Fruit fly (Drosophila melanogaster) whole organism, adult: Measurements from ENCODE around the gene PrBP.

Experiments
- CG11617 ChIP-seq: fragments of 200-800 bp; sonication (Bioruptor generic); optimal IDR thresholded peaks from 2 replicates; lab custom pipeline; 2017; ENCODE audit warnings: mild to moderate bottlenecking, missing biosample characterization, missing genetic modification reagents, missing genetic modification characterization
- CG12768 ChIP-seq: fragments of 200-800 bp; sonication (Bioruptor generic); optimal IDR thresholded peaks from 2 replicates; lab custom pipeline; 2017; ENCODE audit warnings: missing biosample characterization, missing genetic modification characterization, mild to moderate bottlenecking, moderate library complexity, missing genetic modification reagents
- CG14711 ChIP-seq: fragments of 200-800 bp; sonication (Bioruptor generic); optimal IDR thresholded peaks from 2 replicates; lab custom pipeline; 2018; ENCODE audit warnings: missing biosample characterization, mild to moderate bottlenecking, missing genetic modification characterization, moderate library complexity
- CG1620 ChIP-seq: fragments of 200-800 bp; sonication (Bioruptor generic); optimal IDR thresholded peaks from 2 replicates; lab custom pipeline; 2016; ENCODE audit warnings: missing biosample characterization, missing genetic modification characterization
- CG33017 ChIP-seq: fragments of 200-800 bp; sonication (Bioruptor generic); optimal IDR thresholded peaks from 2 replicates; lab custom pipeline; 2018; ENCODE audit warnings: missing biosample characterization, mild to moderate bottlenecking, missing genetic modification characterization, moderate library complexity
- CG5204 ChIP-seq: fragments of 200-800 bp; sonication (Bioruptor generic); optimal IDR thresholded peaks from 2 replicates; lab custom pipeline; 2016; ENCODE audit warnings: missing biosample characterization, missing genetic modification characterization
- CG7045 ChIP-seq: fragments of 200-800 bp; sonication (Bioruptor generic); optimal IDR thresholded peaks from 2 replicates; lab custom pipeline; 2017; ENCODE audit warnings: missing biosample characterization, mild to moderate bottlenecking, missing genetic modification characterization
- CG7101 ChIP-seq: fragments of 200-800 bp; sonication (Bioruptor generic); optimal IDR thresholded peaks from 2 replicates; lab custom pipeline; 2018; ENCODE audit warnings: missing biosample characterization, mild to moderate bottlenecking, missing genetic modification characterization, moderate library complexity
- Clk ChIP-seq: fragments of 200-800 bp; sonication (Bioruptor generic); optimal IDR thresholded peaks from 2 replicates; lab custom pipeline; 2017; ENCODE audit warnings: missing biosample characterization, missing genetic modification characterization
- Crg-1 ChIP-seq: fragments of 200-800 bp; sonication (Bioruptor generic); optimal IDR thresholded peaks from 2 replicates; lab custom pipeline; 2016; ENCODE audit warnings: missing biosample characterization, missing genetic modification characterization
- Hr96 ChIP-seq: fragments of 200-800 bp; sonication (Bioruptor generic); optimal IDR thresholded peaks from 2 replicates; lab custom pipeline; 2016; ENCODE audit warnings: missing biosample characterization, missing genetic modification characterization
- Mnt ChIP-seq: fragments of 200-800 bp; sonication (Bioruptor generic); optimal IDR thresholded peaks from 2 replicates; lab custom pipeline; 2016; ENCODE audit warnings: missing biosample characterization, mild to moderate bottlenecking, missing genetic modification characterization
- bab1 ChIP-seq: fragments of 200-800 bp; sonication (Bioruptor generic); optimal IDR thresholded peaks from 3 replicates; lab custom pipeline; 2019; ENCODE audit warnings: missing biosample characterization, mild to moderate bottlenecking, missing genetic modification characterization, moderate library complexity
- cic ChIP-seq: fragments of 200-800 bp; sonication (Bioruptor generic); optimal IDR thresholded peaks from 2 replicates; lab custom pipeline; 2017; ENCODE audit warnings: missing biosample characterization, mild to moderate bottlenecking, missing genetic modification characterization, moderate library complexity
- cnc ChIP-seq, 2 experiments: fragments of >200 bp; optimal IDR thresholded peaks; 2 replicates each; lab custom pipeline; 2017
- kay ChIP-seq: fragments of 200-800 bp; sonication (Bioruptor generic); peaks from one replicate; lab custom pipeline; 2016; ENCODE audit warnings: missing biosample characterization, missing genetic modification characterization, borderline replicate concordance
- ovo ChIP-seq: fragments of 200-800 bp; sonication (Bioruptor generic); optimal IDR thresholded peaks from 2 replicates; lab custom pipeline; 2016; ENCODE audit warnings: missing biosample characterization, missing genetic modification characterization
- pad ChIP-seq: fragments of 200-800 bp; sonication (Bioruptor generic); optimal IDR thresholded peaks from 3 replicates; lab custom pipeline; 2017; ENCODE audit warnings: missing biosample characterization, missing genetic modification characterization, mild to moderate bottlenecking, moderate library complexity, missing genetic modification reagents
- tj ChIP-seq: fragments of 200-800 bp; sonication (Bioruptor generic); optimal IDR thresholded peaks from 3 replicates; lab custom pipeline; 2017; ENCODE audit warnings: missing biosample characterization, mild to moderate bottlenecking, missing genetic modification characterization, moderate library complexity
- toe ChIP-seq: fragments of 200-800 bp; sonication (Bioruptor generic); optimal IDR thresholded peaks from 2 replicates; lab custom pipeline; 2016; ENCODE audit warnings: missing biosample characterization, missing genetic modification characterization

The PrBP gene

DNA sequence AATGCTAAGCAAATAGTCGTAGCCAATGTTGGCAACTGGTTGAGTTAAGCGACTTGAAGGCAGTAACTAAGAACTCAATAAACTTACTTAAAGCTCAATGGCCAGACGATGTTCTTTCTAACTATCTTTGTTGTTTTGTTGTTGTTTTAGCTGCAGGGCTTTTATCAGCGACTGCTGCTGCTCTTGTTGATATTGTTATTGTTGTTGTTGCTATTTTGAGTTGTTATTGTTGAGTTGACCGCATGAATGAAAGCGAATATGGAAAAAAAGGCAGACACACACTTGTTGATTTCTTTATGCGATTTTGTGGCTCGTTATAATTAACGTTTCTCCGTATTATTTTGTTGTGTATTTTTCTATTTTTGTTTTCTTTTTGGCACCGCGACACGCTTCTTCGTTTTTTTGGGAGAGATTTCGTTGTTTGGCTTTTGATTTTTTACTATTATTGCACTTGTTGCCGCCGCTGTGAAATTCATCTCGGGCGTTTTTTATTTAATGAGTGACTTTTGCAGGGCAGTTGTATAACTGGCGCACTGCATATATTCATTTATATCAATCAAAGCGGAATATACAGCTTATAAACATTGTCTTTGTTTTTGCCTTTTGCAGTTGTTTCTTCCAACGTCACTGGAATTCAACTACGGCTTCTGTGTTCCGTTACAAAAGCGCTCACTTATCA is 22.8 kb upstream of the PrBP start:
- TF ChIP-seq pad (GFP tag; lab: Kevin White, UChicago) (no peak), cic (GFP tag; lab: Kevin White, UChicago) (peak; percentile 97)

DNA sequence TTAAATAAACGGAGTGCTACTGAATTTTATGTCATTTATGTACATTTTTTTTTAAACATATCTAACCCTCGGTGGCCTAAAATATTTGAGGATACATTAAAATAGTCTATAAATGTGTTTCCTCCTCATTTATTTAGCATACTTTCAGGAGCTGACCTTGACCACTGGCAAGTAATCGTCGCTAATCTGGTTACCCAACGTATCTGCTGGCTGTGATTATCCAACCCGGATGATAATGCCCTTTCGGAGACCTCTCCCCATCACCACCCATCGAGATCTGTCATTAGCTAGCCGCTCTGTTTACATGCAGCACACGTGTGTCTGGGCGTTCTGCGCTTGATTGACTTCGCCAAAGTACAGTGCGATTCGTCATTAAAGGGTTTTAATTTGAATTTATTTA is 21.8 kb upstream of the PrBP start:
- no peak for TF ChIP-seq tj
- TF ChIP-seq ovo (GFP tag; lab: Kevin White, UChicago), result peak; percentile 40
- TF ChIP-seq CG33017, result peak; percentile 19
- TF ChIP-seq cnc (optimal IDR thresholded peaks at IDR 0.05; lab: Kevin White, UChicago), result peak in 1 of 2 experiments; percentile 29
- TF ChIP-seq CG5204, result no peak
- no peak for TF ChIP-seq CG7045
- peak; percentile 35 for TF ChIP-seq toe
- no peak for TF ChIP-seq bab1 (GFP tag; lab: Kevin White, UChicago)
- TF ChIP-seq Crg-1, result no peak
- no peak for TF ChIP-seq CG1620 (GFP tag; lab: Kevin White, UChicago)
- TF ChIP-seq Hr96 (GFP tag; lab: Kevin White, UChicago), result no peak
- TF ChIP-seq pad (GFP tag; lab: Kevin White, UChicago), result no peak
- TF ChIP-seq CG12768 (GFP tag; lab: Kevin White, UChicago), result peak; percentile 29
- TF ChIP-seq kay (GFP tag; lab: Kevin White, UChicago), result no peak
- no peak for TF ChIP-seq CG7101 (tag; lab: Kevin White, UChicago)
- TF ChIP-seq CG14711 (tag; lab: Kevin White, UChicago), result no peak
- no peak for TF ChIP-seq CG11617
- no peak for TF ChIP-seq Clk
- peak; percentile 23 for TF ChIP-seq cic (GFP tag; lab: Kevin White, UChicago)
- peak; percentile 65 for TF ChIP-seq Mnt

dm6 chr2L:8704648-8705622 is 19.2 kb upstream of the PrBP start, which contains the start of gene CatB:
Gene CatB (plus strand): TSS chr2L:8705572.
- TF ChIP-seq CG33017 (peak; percentile 27), CG14711 (tag; lab: Kevin White, UChicago) (no peak), toe (no peak), CG5204 (peak; percentile 9), ovo (GFP tag; lab: Kevin White, UChicago) (peak; percentile 23), Hr96 (GFP tag; lab: Kevin White, UChicago) (peak; percentile 17), CG12768 (GFP tag; lab: Kevin White, UChicago) (no peak), kay (GFP tag; lab: Kevin White, UChicago) (peak; percentile 69), cic (GFP tag; lab: Kevin White, UChicago) (peak; percentile 89), Mnt (peak; percentile 16), tj (peak; percentile 43), CG7101 (tag; lab: Kevin White, UChicago) (peak; percentile 4), CG7045 (no peak)

DNA sequence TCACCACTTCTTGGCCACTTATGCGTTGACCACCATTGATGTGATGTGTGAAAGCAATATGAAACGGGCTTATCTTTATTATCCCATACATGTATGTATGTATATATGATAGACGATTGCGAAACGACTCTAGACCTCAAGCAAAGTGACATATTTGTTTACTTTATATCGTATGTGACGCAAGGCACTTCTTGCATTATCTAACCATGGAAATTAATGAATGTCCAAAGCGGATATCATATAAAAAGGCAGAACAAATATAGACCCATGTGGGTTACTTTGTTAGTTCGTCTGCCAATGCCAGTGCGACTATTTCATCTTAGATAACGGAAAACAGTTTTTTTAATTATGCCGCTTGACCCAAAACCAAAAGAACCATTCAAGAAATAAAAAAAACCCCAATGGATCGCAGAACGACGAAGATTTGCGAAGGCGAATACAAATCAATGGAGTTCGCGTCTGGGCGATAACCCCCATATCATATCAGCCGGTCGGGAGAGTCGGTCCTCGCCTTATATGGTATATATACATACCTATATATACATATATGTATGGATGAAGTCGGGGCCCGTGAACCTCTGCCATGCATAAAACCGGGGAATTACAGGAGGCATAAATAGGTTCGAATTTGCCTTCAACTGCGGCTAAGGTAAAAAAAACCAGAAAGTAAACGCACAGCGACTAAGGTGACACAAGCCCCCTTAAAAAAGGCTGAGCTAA is 17.3 kb upstream of the PrBP start:
- TF ChIP-seq CG11617 (no peak), Hr96 (GFP tag; lab: Kevin White, UChicago) (no peak), kay (GFP tag; lab: Kevin White, UChicago) (no peak), cic (GFP tag; lab: Kevin White, UChicago) (no peak), Mnt (no peak), tj (no peak), toe (no peak), CG33017 (no peak), Crg-1 (no peak)

DNA sequence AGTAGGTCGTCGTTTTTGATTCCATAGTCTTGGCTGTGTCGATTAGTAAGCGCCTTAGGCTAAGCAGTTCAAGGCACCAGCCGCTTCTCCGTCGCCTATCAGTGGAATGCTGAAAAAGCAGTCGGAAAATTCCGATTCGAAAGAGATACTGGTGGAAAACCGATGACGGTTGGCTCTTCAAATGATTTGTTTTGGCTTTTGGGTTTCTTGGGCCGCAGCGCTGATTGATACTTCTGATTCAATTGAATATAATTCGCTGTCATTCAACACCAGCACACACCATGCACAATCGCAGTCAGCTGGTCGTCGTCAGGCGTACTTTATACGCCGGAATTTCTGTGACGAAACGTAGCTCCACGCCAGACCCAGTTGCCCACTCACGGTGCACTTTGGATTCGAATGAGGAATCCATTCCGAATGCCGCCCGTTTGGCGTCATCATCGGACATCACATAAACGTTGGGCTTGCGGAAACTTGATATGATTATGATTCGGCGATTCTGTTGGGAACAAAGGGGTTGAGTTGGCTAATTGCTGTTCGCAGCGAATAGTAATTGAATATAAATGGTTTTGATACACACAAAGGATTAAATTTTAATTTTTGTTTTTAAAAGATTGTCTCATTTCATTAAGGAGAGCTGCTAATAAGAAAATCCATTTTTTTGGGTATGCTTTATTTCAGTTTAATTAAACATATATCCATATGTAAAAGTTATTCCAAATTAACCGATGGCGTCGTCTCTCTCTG is 15.3 kb upstream of the PrBP start:
- TF ChIP-seq tj (peak; percentile 84), kay (GFP tag; lab: Kevin White, UChicago) (peak; percentile 74), CG12768 (GFP tag; lab: Kevin White, UChicago) (no peak), cnc (optimal IDR thresholded peaks at IDR 0.05; lab: Kevin White, UChicago) (peak in 1 of 2 experiments; percentile 6), Crg-1 (no peak), CG1620 (GFP tag; lab: Kevin White, UChicago) (no peak), cic (GFP tag; lab: Kevin White, UChicago) (peak; percentile 73)

- peak; percentile 4 for TF ChIP-seq bab1 (GFP tag; lab: Kevin White, UChicago)
- peak; percentile 2 for TF ChIP-seq CG1620 (GFP tag; lab: Kevin White, UChicago)
- TF ChIP-seq Hr96 (GFP tag; lab: Kevin White, UChicago), result peak; percentile 43
- TF ChIP-seq Mnt, result peak; percentile 56
- peak; percentile 99 for TF ChIP-seq kay (GFP tag; lab: Kevin White, UChicago)
- no peak for TF ChIP-seq cnc (optimal IDR thresholded peaks at IDR 0.05; lab: Kevin White, UChicago)
- TF ChIP-seq Crg-1, result no peak
- peak; percentile 34 for TF ChIP-seq tj
- TF ChIP-seq cic (GFP tag; lab: Kevin White, UChicago), result peak; percentile 96
- TF ChIP-seq CG14711 (tag; lab: Kevin White, UChicago), result no peak
- peak; percentile 74 for TF ChIP-seq CG12768 (GFP tag; lab: Kevin White, UChicago)
- TF ChIP-seq CG7101 (tag; lab: Kevin White, UChicago), result peak; percentile 23
- peak; percentile 48 for TF ChIP-seq CG33017
- peak; percentile 51 for TF ChIP-seq CG7045
- no peak for TF ChIP-seq pad (GFP tag; lab: Kevin White, UChicago)
These were observed 14.2 kb upstream of the PrBP start for dm6 chr2L:8699895-8700314.
